Fruit fly (Drosophila melanogaster): ENCODE data around the gene CG9399.

Gene CG9399

dm6 chr3R:9612217-9612616 is 38.2 kb upstream of the CG9399 start (continued):
- TF ChIP-seq gem (tag; optimal IDR thresholded peaks at IDR 0.05) (peak; percentile 20), inv (GFP tag; IDR thresholded peaks at IDR 0.05; ENCODE audit: partially characterized antibody) (peak; percentile 13; the same call in 1 of the 2 replicates), CG33557 (GFP tag; optimal IDR thresholded peaks at IDR 0.05) (no peak), HHEX (GFP tag; optimal IDR thresholded peaks at IDR 0.05) (no peak), Dll (GFP tag; IDR thresholded peaks at IDR 0.05; ENCODE audit: partially characterized antibody) (peak; percentile 24; the same call in 1 of the 4 replicates), bsh (GFP tag; optimal IDR thresholded peaks at IDR 0.05) (peak in 1 of 2 experiments; percentile 4), vvl (GFP tag; IDR thresholded peaks at IDR 0.05) (0 out of 2 replicates have a peak, but pooled peaks have one; percentile 40), Ssrp (tag; optimal IDR thresholded peaks at IDR 0.05) (peak; percentile 4), Scr (GFP tag; IDR thresholded peaks at IDR 0.05; ENCODE audit: partially characterized antibody) (peak; percentile 56), bbx (GFP tag; IDR thresholded peaks at IDR 0.05; ENCODE audit: partially characterized antibody) (peak; percentile 33; the same call in 1 of the 2 replicates), sim (GFP tag; IDR thresholded peaks at IDR 0.05) (no peak), CG2678 (tag; optimal IDR thresholded peaks at IDR 0.05) (peak; percentile 13), lbe (GFP tag; optimal IDR thresholded peaks at IDR 0.05) (peak; percentile 29), CG11723 (GFP tag; optimal IDR thresholded peaks at IDR 0.05) (no peak), vnd (GFP tag; IDR thresholded peaks at IDR 0.05; ENCODE audit: partially characterized antibody) (peak; percentile 68), CG18599 (GFP tag; optimal IDR thresholded peaks at IDR 0.05) (peak; percentile 10), Optix (GFP tag; IDR thresholded peaks at IDR 0.05) (no peak), CG14860 (GFP tag; IDR thresholded peaks at IDR 0.05; ENCODE audit: partially characterized antibody) (peak; percentile 80), hb (GFP tag; IDR thresholded peaks at IDR 0.05; ENCODE audit: partially characterized antibody) (peak; percentile 64; the same call in 1 of the 3 replicates), maf-S (GFP tag; optimal IDR thresholded peaks at IDR 0.05) (no peak), CG6791 (GFP tag; IDR thresholded peaks at IDR 0.05; ENCODE audit: partially characterized antibody) (peak; percentile 49; the same call in 1 of the 3 replicates), CG9932 (GFP tag; IDR thresholded peaks at IDR 0.05) (peak; percentile 42; the same call in 1 of the 2 replicates)

- TF ChIP-seq Med (GFP tag) (peak; percentile 17), Pdp1 (GFP tag; optimal IDR thresholded peaks at IDR 0.05) (peak in 1 of 2 experiments; percentile 67), CG11247 (GFP tag; IDR thresholded peaks at IDR 0.05) (no peak), Hmx (GFP tag; optimal IDR thresholded peaks at IDR 0.05) (no peak), NC2β (GFP tag; optimal IDR thresholded peaks at IDR 0.05) (no peak), nerfin-2 (GFP tag; IDR thresholded peaks at IDR 0.05; ENCODE audit: partially characterized antibody) (peak; percentile 62), CG17802 (tag; optimal IDR thresholded peaks at IDR 0.05) (no peak), Dll (GFP tag; IDR thresholded peaks at IDR 0.05; ENCODE audit: partially characterized antibody) (0 out of 4 replicates have a peak, but pooled peaks have one; percentile 19), CG16813 (GFP tag; IDR thresholded peaks at IDR 0.05; ENCODE audit: partially characterized antibody) (peak; percentile 60), bbx (GFP tag; IDR thresholded peaks at IDR 0.05; ENCODE audit: partially characterized antibody) (peak; percentile 31; the same call in 1 of the 2 replicates), tgo (GFP tag; IDR thresholded peaks at IDR 0.05) (no peak), Meics (GFP tag; optimal IDR thresholded peaks at IDR 0.05) (no peak), HLH4C (GFP tag; IDR thresholded peaks at IDR 0.05; ENCODE audit: partially characterized antibody) (peak; percentile 87), CG4854 (GFP tag; optimal IDR thresholded peaks at IDR 0.05) (no peak), CG14860 (GFP tag; IDR thresholded peaks at IDR 0.05; ENCODE audit: partially characterized antibody) (peak; percentile 68; the same call in 2 of the 3 replicates), Scr (GFP tag; IDR thresholded peaks at IDR 0.05; ENCODE audit: partially characterized antibody) (peak; percentile 48; the same call in 1 of the 2 replicates), CG7963 (GFP tag; IDR thresholded peaks at IDR 0.05; ENCODE audit: partially characterized antibody) (peak; percentile 58; the same call in 1 of the 3 replicates), CG7839 (tag; optimal IDR thresholded peaks at IDR 0.05) (no peak), gce (GFP tag; IDR thresholded peaks at IDR 0.05) (no peak), vnd (GFP tag; IDR thresholded peaks at IDR 0.05; ENCODE audit: partially characterized antibody) (peak; percentile 50; the same call in 2 of the 3 replicates), Drgx (GFP tag; IDR thresholded peaks at IDR 0.05) (0 out of 2 replicates have a peak, but pooled peaks have one; percentile 15), emc (GFP tag; optimal IDR thresholded peaks at IDR 0.05) (no peak), hb (GFP tag; IDR thresholded peaks at IDR 0.05; ENCODE audit: partially characterized antibody) (0 out of 3 replicates have a peak, but pooled peaks have one; percentile 20), Elba2 (GFP tag; optimal IDR thresholded peaks at IDR 0.05) (no peak), so (GFP tag; IDR thresholded peaks at IDR 0.05) (no peak), bigmax (GFP tag; optimal IDR thresholded peaks at IDR 0.05) (no peak), Bgb (GFP tag; IDR thresholded peaks at IDR 0.05; ENCODE audit: partially characterized antibody) (peak; percentile 40; the same call in 1 of the 2 replicates), wor (GFP tag; IDR thresholded peaks at IDR 0.05) (no peak), tna (GFP tag; IDR thresholded peaks at IDR 0.05; ENCODE audit: partially characterized antibody) (peak; percentile 78)
Measured at dm6 chr3R:9608206-9608605, 34.2 kb upstream of the CG9399 start.

Measured in whole organism, embryonic.